Fruit fly (Drosophila melanogaster) whole organism, prepupa: Measurements from ENCODE around the gene CG14785.

Source experiments
- Blimp-1 ChIP-seq: fragments of 200-800 bp; sonication (Bioruptor generic); optimal IDR thresholded peaks from 3 replicates; lab custom pipeline; 2017; ENCODE audit warnings: missing biosample characterization, missing genetic modification characterization, mild to moderate bottlenecking, moderate library complexity, missing genetic modification reagents
- CG10631 ChIP-seq: fragments of 200-800 bp; sonication (Bioruptor generic); optimal IDR thresholded peaks from 2 replicates; lab custom pipeline; 2016; ENCODE audit warnings: missing biosample characterization, missing genetic modification characterization
- CG10669 ChIP-seq: fragments of 200-800 bp; sonication (Bioruptor generic); optimal IDR thresholded peaks from 3 replicates; lab custom pipeline; 2018; ENCODE audit warnings: missing biosample characterization, mild to moderate bottlenecking, missing genetic modification characterization, moderate library complexity
- CG11294 ChIP-seq: fragments of 200-800 bp; sonication (Bioruptor generic); IDR thresholded peaks from 2 replicates; pipeline ENCODE4 v1.3.6; 2022; ENCODE audit warnings: missing biosample characterization, missing genetic modification characterization
- CG11762 ChIP-seq: fragments of 200-800 bp; sonication (Bioruptor generic); optimal IDR thresholded peaks from 3 replicates; lab custom pipeline; 2016; ENCODE audit warnings: missing biosample characterization, missing genetic modification characterization; ENCODE audit not compliant: insufficient read depth
- CG11902 ChIP-seq: fragments of 200-800 bp; sonication (Bioruptor generic); optimal IDR thresholded peaks from 3 replicates; lab custom pipeline; 2016; ENCODE audit warnings: missing biosample characterization, missing genetic modification characterization
- CG15336 ChIP-seq: fragments of 200-800 bp; sonication (Bioruptor generic); IDR thresholded peaks from 2 replicates; pipeline ENCODE4 v1.3.6; 2022; ENCODE audit warnings: missing biosample characterization, missing genetic modification characterization
- CG16779 ChIP-seq: fragments of 200-800 bp; sonication (Bioruptor generic); optimal IDR thresholded peaks from 3 replicates; lab custom pipeline; 2017; ENCODE audit warnings: missing biosample characterization, mild to moderate bottlenecking, missing genetic modification characterization
- CG3032 ChIP-seq: fragments of 200-800 bp; optimal IDR thresholded peaks from 2 replicates; lab custom pipeline; 2019; ENCODE audit warnings: missing biosample characterization, mild to moderate bottlenecking, missing genetic modification characterization, moderate library complexity
- CG31627 ChIP-seq: fragments of 200-800 bp; sonication (Bioruptor generic); optimal IDR thresholded peaks from 3 replicates; lab custom pipeline; 2016; ENCODE audit warnings: missing biosample characterization, missing genetic modification characterization
- CG32006 ChIP-seq: fragments of 200-800 bp; sonication (Bioruptor generic); optimal IDR thresholded peaks from 3 replicates; lab custom pipeline; 2017; ENCODE audit warnings: missing biosample characterization, mild to moderate bottlenecking, missing genetic modification characterization
- CG3919 ChIP-seq: fragments of 200-800 bp; sonication (Bioruptor generic); optimal IDR thresholded peaks from 3 replicates; lab custom pipeline; 2016; ENCODE audit warnings: missing biosample characterization, missing genetic modification characterization
- CG4318 ChIP-seq: fragments of 200-800 bp; sonication (Bioruptor generic); optimal IDR thresholded peaks from 3 replicates; lab custom pipeline; 2017; ENCODE audit warnings: missing biosample characterization, mild to moderate bottlenecking, missing genetic modification characterization
- CG6163 ChIP-seq: fragments of 200-800 bp; sonication (Bioruptor generic); IDR thresholded peaks from 3 replicates; pipeline ENCODE4 v1.3.6; 2022; ENCODE audit warnings: missing biosample characterization, missing genetic modification characterization
- CG6276 ChIP-seq: fragments of 200-800 bp; sonication (Bioruptor generic); optimal IDR thresholded peaks from 2 replicates; lab custom pipeline; 2017; ENCODE audit warnings: missing biosample characterization, mild to moderate bottlenecking, missing genetic modification characterization
- CG6792 ChIP-seq: fragments of 200-800 bp; sonication (Bioruptor generic); optimal IDR thresholded peaks from 3 replicates; lab custom pipeline; 2016; ENCODE audit warnings: missing biosample characterization, missing genetic modification characterization
- CG6808 ChIP-seq: fragments of 200-800 bp; sonication (Bioruptor generic); optimal IDR thresholded peaks from 3 replicates; lab custom pipeline; 2017; ENCODE audit warnings: missing biosample characterization, missing genetic modification characterization, mild to moderate bottlenecking, moderate library complexity, missing genetic modification reagents
- CG8319 ChIP-seq: fragments of 200-800 bp; sonication (Bioruptor generic); optimal IDR thresholded peaks from 3 replicates; lab custom pipeline; 2016; ENCODE audit warnings: missing biosample characterization, missing genetic modification characterization
- CG8632 ChIP-seq: fragments of 200-800 bp; sonication (Bioruptor generic); optimal IDR thresholded peaks from 3 replicates; lab custom pipeline; 2016; ENCODE audit warnings: missing biosample characterization, missing genetic modification characterization
- CG9139 ChIP-seq: fragments of 200-800 bp; sonication (Bioruptor generic); optimal IDR thresholded peaks from 3 replicates; lab custom pipeline; 2017; ENCODE audit warnings: missing biosample characterization, mild to moderate bottlenecking, missing genetic modification characterization
- Eip75B ChIP-seq: fragments of 200-800 bp; sonication (Bioruptor generic); optimal IDR thresholded peaks from 3 replicates; lab custom pipeline; 2016; ENCODE audit warnings: missing biosample characterization, missing genetic modification characterization
- Eip78C ChIP-seq: fragments of 200-800 bp; sonication (Bioruptor generic); peaks from one replicate; lab custom pipeline; 2016; ENCODE audit warnings: missing biosample characterization, missing genetic modification characterization
- Eip93F ChIP-seq: fragments of 200-800 bp; sonication (Bioruptor generic); optimal IDR thresholded peaks from 2 replicates; lab custom pipeline; 2016; ENCODE audit warnings: missing biosample characterization, mild to moderate bottlenecking, missing genetic modification characterization
- Ets21C ChIP-seq: fragments of 200-800 bp; sonication (Bioruptor generic); optimal IDR thresholded peaks from 3 replicates; lab custom pipeline; 2016; ENCODE audit warnings: missing biosample characterization, missing genetic modification characterization
- Ets96B ChIP-seq: fragments of 200-800 bp; optimal IDR thresholded peaks from 2 replicates; lab custom pipeline; 2019; ENCODE audit warnings: missing biosample characterization, mild to moderate bottlenecking, missing genetic modification characterization, moderate library complexity
- Gug ChIP-seq: fragments of 200-800 bp; sonication (Bioruptor generic); IDR thresholded peaks from 2 replicates; pipeline ENCODE4 v1.3.6; 2022; ENCODE audit warnings: missing biosample characterization, missing genetic modification characterization
- Lpt ChIP-seq: fragments of 200-800 bp; sonication (Bioruptor generic); optimal IDR thresholded peaks from 3 replicates; lab custom pipeline; 2016; ENCODE audit warnings: missing biosample characterization, missing genetic modification characterization
- Met ChIP-seq: fragments of 200-800 bp; sonication (Bioruptor generic); optimal IDR thresholded peaks from 3 replicates; lab custom pipeline; 2016; ENCODE audit warnings: missing biosample characterization, missing genetic modification characterization
- OdsH ChIP-seq: fragments of 200-800 bp; sonication (Bioruptor generic); optimal IDR thresholded peaks from 3 replicates; lab custom pipeline; 2016; ENCODE audit warnings: missing biosample characterization, missing genetic modification characterization
- Sox102F ChIP-seq: fragments of 200-800 bp; sonication (Bioruptor generic); optimal IDR thresholded peaks from 2 replicates; lab custom pipeline; 2016; ENCODE audit warnings: missing biosample characterization, mild to moderate bottlenecking, missing genetic modification characterization
- Sox15 ChIP-seq: fragments of 200-800 bp; sonication (Bioruptor generic); optimal IDR thresholded peaks from 3 replicates; lab custom pipeline; 2016; ENCODE audit warnings: missing biosample characterization, missing genetic modification characterization
- achi ChIP-seq: fragments of 200-800 bp; sonication (Bioruptor generic); optimal IDR thresholded peaks from 3 replicates; lab custom pipeline; 2016; ENCODE audit warnings: missing biosample characterization, missing genetic modification characterization
- acj6 ChIP-seq: fragments of 200-800 bp; sonication (Bioruptor generic); optimal IDR thresholded peaks from 3 replicates; lab custom pipeline; 2016; ENCODE audit warnings: missing biosample characterization, missing genetic modification characterization
- dsx ChIP-seq: fragments of 200-800 bp; optimal IDR thresholded peaks from 3 replicates; lab custom pipeline; 2019; ENCODE audit warnings: missing biosample characterization, mild to moderate bottlenecking, missing genetic modification characterization, moderate library complexity; ENCODE audit not compliant: poor library complexity, severe bottlenecking
- eg ChIP-seq: fragments of 200-800 bp; sonication (Bioruptor generic); IDR thresholded peaks from 3 replicates; pipeline ENCODE4 v1.3.6; 2022; ENCODE audit warnings: missing biosample characterization, missing genetic modification characterization
- esn ChIP-seq: fragments of 200-800 bp; sonication (Bioruptor generic); optimal IDR thresholded peaks from 2 replicates; lab custom pipeline; 2016; ENCODE audit warnings: missing biosample characterization, mild to moderate bottlenecking, missing genetic modification characterization, moderate library complexity
- fd59A ChIP-seq: fragments of 200-800 bp; sonication (Bioruptor generic); optimal IDR thresholded peaks from 2 replicates; lab custom pipeline; 2017; ENCODE audit warnings: missing biosample characterization, mild to moderate bottlenecking, missing genetic modification characterization, missing genetic modification reagents
- fd85E ChIP-seq: fragments of 200-800 bp; sonication (Bioruptor generic); optimal IDR thresholded peaks from 3 replicates; lab custom pipeline; 2016; ENCODE audit warnings: missing biosample characterization, missing genetic modification characterization
- fkh ChIP-seq: fragments of 200-800 bp; sonication (Bioruptor generic); optimal IDR thresholded peaks from 3 replicates; lab custom pipeline; 2017; ENCODE audit warnings: missing biosample characterization, mild to moderate bottlenecking, missing genetic modification characterization, moderate library complexity
- lz ChIP-seq: fragments of 200-800 bp; sonication (Bioruptor generic); optimal IDR thresholded peaks from 3 replicates; lab custom pipeline; 2016; ENCODE audit warnings: missing biosample characterization, missing genetic modification characterization
- spab ChIP-seq: fragments of 200-800 bp; sonication (Bioruptor generic); optimal IDR thresholded peaks from 2 replicates; lab custom pipeline; 2017; ENCODE audit warnings: missing biosample characterization, mild to moderate bottlenecking, missing genetic modification characterization, missing genetic modification reagents
- ss ChIP-seq, 2 experiments: fragments of 200-800 bp; sonication (Bioruptor generic); optimal IDR thresholded peaks; 2 replicates in 1 of 2; 3 replicates in 1 of 2; lab custom pipeline; 2017 to 2018; ENCODE audit warnings: mild to moderate bottlenecking in 2 of 2, missing biosample characterization in 2 of 2, missing genetic modification characterization in 2 of 2, moderate library complexity in 1 of 2
- svp ChIP-seq: fragments of 200-800 bp; sonication (Bioruptor generic); peaks from one replicate; lab custom pipeline; 2016; ENCODE audit warnings: missing biosample characterization, missing genetic modification characterization
- topi ChIP-seq: fragments of 200-800 bp; sonication (Bioruptor generic); optimal IDR thresholded peaks from 3 replicates; lab custom pipeline; 2016; ENCODE audit warnings: missing biosample characterization, missing genetic modification characterization
- vri ChIP-seq: fragments of 200-800 bp; sonication (Bioruptor generic); optimal IDR thresholded peaks from 3 replicates; lab custom pipeline; 2016; ENCODE audit warnings: missing biosample characterization, mild to moderate bottlenecking, missing genetic modification characterization

The CG14785 gene

DNA sequence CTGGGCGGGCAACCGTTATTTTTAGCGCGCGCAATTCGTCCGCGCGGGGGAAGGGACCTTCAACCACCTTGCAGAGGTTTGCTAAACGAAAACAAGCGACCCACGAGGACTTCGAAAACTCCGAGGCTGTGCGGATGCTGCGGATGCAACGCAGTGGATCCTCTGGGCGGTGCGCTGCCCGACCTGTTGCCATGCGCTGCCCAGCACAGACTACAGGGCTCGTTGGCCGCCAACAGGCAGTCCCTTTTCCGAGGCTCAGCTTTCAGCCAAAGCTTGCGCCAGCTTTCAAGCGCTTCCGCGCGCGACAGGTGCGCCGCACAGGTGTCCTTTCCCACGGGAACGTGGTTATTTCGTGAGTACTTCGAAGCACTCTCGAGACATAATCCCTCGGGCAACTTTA lies 19.6 kb upstream of the CG14785 start:
- TF ChIP-seq CG11294 (GFP tag; lab: Robert Waterston, UW) (no peak), OdsH (no peak), fd59A (GFP tag; lab: Kevin White, UChicago) (no peak), CG31627 (GFP tag; lab: Kevin White, UChicago) (no peak), CG6276 (no peak), acj6 (GFP tag; lab: Kevin White, UChicago) (no peak), CG16779 (no peak), CG32006 (GFP tag; lab: Kevin White, UChicago) (no peak), CG8319 (GFP tag; lab: Kevin White, UChicago) (no peak), Met (GFP tag; lab: Kevin White, UChicago) (no peak), CG6808 (no peak), CG6792 (no peak), Ets21C (GFP tag; lab: Kevin White, UChicago) (no peak), esn (no peak)

DNA sequence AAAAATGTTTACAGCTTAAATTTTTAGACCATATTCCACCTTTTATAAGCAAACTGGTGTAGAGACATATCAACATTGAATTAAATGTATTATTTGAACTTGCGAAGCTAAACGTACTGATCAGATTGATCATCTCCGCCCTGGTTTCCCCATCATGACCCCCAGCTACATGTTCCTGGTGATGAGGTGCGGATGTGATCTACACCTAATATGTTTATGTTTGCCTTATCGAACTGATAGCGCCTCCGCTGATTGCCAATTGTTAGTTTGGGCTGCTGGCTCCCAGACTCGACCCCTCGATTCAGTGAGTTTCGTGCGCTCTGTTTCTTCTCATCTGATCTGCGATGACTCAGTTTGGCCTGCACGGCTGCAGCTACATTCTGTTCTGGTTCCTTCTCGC lies 15.4 kb upstream of the CG14785 start, which contains the start of gene CG14780:
TSS of gene CG14780 (plus strand) at position 301 of the 400 bp plus-strand sequence.
- TF ChIP-seq CG10669 (GFP tag; lab: Kevin White, UChicago) (no peak), CG11294 (GFP tag; lab: Robert Waterston, UW) (no peak), CG8319 (GFP tag; lab: Kevin White, UChicago) (no peak), vri (GFP tag; lab: Kevin White, UChicago) (no peak), CG10631 (GFP tag; lab: Kevin White, UChicago) (no peak), CG6163 (GFP tag; lab: Robert Waterston, UW) (no peak), CG6276 (no peak), CG31627 (GFP tag; lab: Kevin White, UChicago) (no peak), Eip93F (GFP tag; lab: Kevin White, UChicago) (no peak), fkh (GFP tag; lab: Kevin White, UChicago) (no peak), svp (GFP tag; lab: Kevin White, UChicago) (no peak), Sox15 (GFP tag; lab: Kevin White, UChicago) (no peak), Ets96B (no peak), OdsH (no peak), acj6 (GFP tag; lab: Kevin White, UChicago) (no peak), ss (GFP tag; optimal IDR thresholded peaks at IDR 0.05; lab: Kevin White, UChicago) (no peak), spab (GFP tag; lab: Kevin White, UChicago) (no peak)

DNA sequence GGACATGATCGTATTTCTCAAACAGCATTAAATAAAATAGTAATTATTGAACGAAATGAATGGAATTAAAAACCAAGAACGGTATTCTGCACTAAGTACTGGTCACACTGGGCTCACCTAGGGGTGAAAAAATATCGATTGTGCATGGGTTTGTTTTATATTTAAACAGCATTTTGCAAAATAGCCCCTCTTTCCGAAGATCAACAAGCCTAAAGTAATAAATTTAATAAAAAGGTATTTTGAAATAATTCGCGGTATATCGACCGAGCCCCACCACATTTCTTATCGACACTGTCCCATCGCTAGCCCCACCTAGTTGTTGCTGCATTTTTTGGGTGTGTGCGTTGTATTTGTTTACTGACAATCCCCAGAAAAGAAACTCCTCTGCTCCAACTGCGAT lies 13.7 kb upstream of the CG14785 start, which contains the start of gene pck:
TSS of gene pck (plus strand) at position 105 of the 400 bp plus-strand sequence.
- peak; percentile 66 for TF ChIP-seq Eip78C (GFP tag; lab: Kevin White, UChicago)
- TF ChIP-seq CG3919 (GFP tag; lab: Kevin White, UChicago), result peak; percentile 76
- TF ChIP-seq Sox15 (GFP tag; lab: Kevin White, UChicago), result peak; percentile 8
- peak; percentile 67 for TF ChIP-seq CG31627 (GFP tag; lab: Kevin White, UChicago)
- peak; percentile 11 for TF ChIP-seq CG11902 (GFP tag; lab: Kevin White, UChicago)
- TF ChIP-seq Blimp-1 (GFP tag; lab: Kevin White, UChicago), result no peak
- peak; percentile 77 for TF ChIP-seq eg (GFP tag; lab: Robert Waterston, UW)
- peak; percentile 35 for TF ChIP-seq CG8319 (GFP tag; lab: Kevin White, UChicago)
- TF ChIP-seq fd59A (GFP tag; lab: Kevin White, UChicago), result no peak
- TF ChIP-seq Ets96B, result peak; percentile 26
- TF ChIP-seq Eip93F (GFP tag; lab: Kevin White, UChicago), result no peak
- TF ChIP-seq CG9139 (GFP tag; lab: Kevin White, UChicago), result no peak
- peak; percentile 47 for TF ChIP-seq CG6792
- TF ChIP-seq vri (GFP tag; lab: Kevin White, UChicago), result no peak
- TF ChIP-seq achi (GFP tag; lab: Kevin White, UChicago), result peak; percentile 60
- peak; percentile 15 for TF ChIP-seq Lpt (GFP tag; lab: Kevin White, UChicago)
- peak; percentile 70 for TF ChIP-seq lz (GFP tag; lab: Kevin White, UChicago)
- TF ChIP-seq CG4318 (GFP tag; lab: Kevin White, UChicago), result no peak
- TF ChIP-seq ss (GFP tag; optimal IDR thresholded peaks at IDR 0.05; lab: Kevin White, UChicago), result no peak
- no peak for TF ChIP-seq CG11294 (GFP tag; lab: Robert Waterston, UW)
- peak; percentile 41 for TF ChIP-seq CG8632 (GFP tag; lab: Kevin White, UChicago)
- TF ChIP-seq fd85E (GFP tag; lab: Kevin White, UChicago), result no peak
- TF ChIP-seq CG15336 (GFP tag; lab: Robert Waterston, UW), result peak; percentile 49; the same call in 1 of the 2 replicates
- peak; percentile 50 for TF ChIP-seq Ets21C (GFP tag; lab: Kevin White, UChicago)
- peak; percentile 23 for TF ChIP-seq CG3032 (tag; lab: Kevin White, UChicago)
- TF ChIP-seq CG11762 (GFP tag; lab: Kevin White, UChicago), result peak; percentile 12
- peak; percentile 66 for TF ChIP-seq Sox102F (GFP tag; lab: Kevin White, UChicago)
- TF ChIP-seq CG6276, result no peak
- no peak for TF ChIP-seq dsx
- TF ChIP-seq Eip75B, result peak; percentile 66
- peak; percentile 65 for TF ChIP-seq topi (GFP tag; lab: Kevin White, UChicago)
- no peak for TF ChIP-seq CG6808
- no peak for TF ChIP-seq CG10669 (GFP tag; lab: Kevin White, UChicago)
- TF ChIP-seq spab (GFP tag; lab: Kevin White, UChicago), result no peak
- TF ChIP-seq Gug (GFP tag; lab: Robert Waterston, UW), result no peak; the same call in 1 of the 2 replicates
